Worm (Caenorhabditis elegans) whole organism, early embryonic: ENCODE measurements around the gene angl-1.
"Not testable (repeated sequence)": the region's sequence is repeated elsewhere in the genome, so short reads cannot be mapped to it uniquely, and the experiment has no call there.

Experiments
- F13C5.2 ChIP-seq: sonication (generic microtip); optimal IDR thresholded peaks from 2 replicates; lab custom pipeline; 2017; ENCODE audit warnings: mild to moderate bottlenecking, missing genetic modification characterization, inconsistent platforms, missing compliant biosample characterization
- tbx-11 ChIP-seq: fragments of 200-800 bp; sonication (Bioruptor generic); IDR thresholded peaks from 2 replicates; pipeline ENCODE4 v1.3.6; 2022; ENCODE audit warnings: missing genetic modification characterization, missing compliant biosample characterization

DNA sequence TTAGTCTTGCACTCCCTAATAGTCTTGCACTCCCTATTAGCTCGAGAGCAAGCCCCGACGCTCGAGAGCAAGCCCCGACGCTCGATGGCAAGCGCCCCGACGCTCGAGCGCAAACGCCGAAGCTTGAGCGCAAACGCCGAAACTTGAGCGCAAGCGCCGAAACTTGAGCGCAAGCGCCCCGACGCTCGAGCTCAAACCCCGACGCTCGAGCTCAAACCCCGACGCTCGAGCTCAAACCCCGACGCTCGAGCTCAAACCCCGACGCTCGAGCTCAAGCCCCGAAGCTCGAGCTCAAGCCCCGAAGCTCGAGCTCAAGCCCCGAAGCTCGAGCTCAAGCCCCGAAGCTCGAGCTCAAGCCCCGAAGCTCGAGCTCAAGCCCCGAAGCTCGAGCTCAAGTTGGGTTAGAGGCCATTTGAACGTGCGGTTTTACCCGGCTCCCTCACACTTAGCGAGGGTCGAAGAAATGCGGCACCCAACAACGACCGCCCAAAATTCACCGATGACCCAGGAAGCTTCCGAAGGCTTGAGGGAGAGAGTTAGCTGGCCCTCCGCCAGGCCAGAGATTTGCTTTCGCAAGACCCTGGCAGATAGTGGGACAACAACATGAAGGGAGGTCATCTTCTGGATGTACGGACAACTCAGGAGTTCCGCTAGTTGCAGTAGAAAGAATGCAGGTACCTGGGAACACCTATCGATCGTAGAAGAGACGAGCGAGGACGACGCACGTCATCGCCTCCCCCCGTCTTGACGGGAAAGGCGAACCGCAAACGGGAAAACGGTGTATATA, 17.9 kb upstream of the angl-1 start:
- not testable (repeated sequence) for TF ChIP-seq F13C5.2; tbx-11 (GFP tag; lab: Robert Waterston, UW)
